Worm (Caenorhabditis elegans) whole organism, L3 larva: Measurements from ENCODE around the gene chil-21.

ENCODE experiments used
- aly-2 ChIP-seq: fragments of 150-350 bp; optimal IDR thresholded peaks from 2 replicates; lab custom pipeline; 2014; ENCODE audit warnings: missing biosample characterization, missing genetic modification characterization
- ama-1 ChIP-seq: fragments of 150-350 bp; optimal IDR thresholded peaks from 2 replicates; lab custom pipeline; 2018
- ceh-16 ChIP-seq: sonication (generic microtip); optimal IDR thresholded peaks from 2 replicates; lab custom pipeline; 2017; ENCODE audit warnings: missing biosample characterization, missing genetic modification characterization
- ceh-82 ChIP-seq: fragments of 150-350 bp; optimal IDR thresholded peaks from 2 replicates; lab custom pipeline; 2014; ENCODE audit warnings: missing biosample characterization, missing genetic modification characterization
- lsy-12 ChIP-seq: sonication (generic microtip); optimal IDR thresholded peaks from 2 replicates; lab custom pipeline; 2016; ENCODE audit warnings: mild to moderate bottlenecking, missing genetic modification characterization, missing compliant biosample characterization
- nhr-11 ChIP-seq: fragments of 150-350 bp; optimal IDR thresholded peaks from 2 replicates; lab custom pipeline; 2014; ENCODE audit warnings: missing biosample characterization, missing genetic modification characterization
- nhr-12 ChIP-seq: fragments of 150-350 bp; optimal IDR thresholded peaks from 2 replicates; lab custom pipeline; 2014; ENCODE audit warnings: missing biosample characterization, missing genetic modification characterization
- nhr-237 ChIP-seq: fragments of 150-350 bp; optimal IDR thresholded peaks from 2 replicates; lab custom pipeline; 2014; ENCODE audit warnings: missing biosample characterization, missing genetic modification characterization
- nhr-28 ChIP-seq: fragments of 150-350 bp; optimal IDR thresholded peaks from 2 replicates; lab custom pipeline; 2014; ENCODE audit warnings: missing biosample characterization, missing genetic modification characterization

- TF ChIP-seq ama-1 (lab: Kevin White, UChicago), result no peak
- no peak for TF ChIP-seq lsy-12 (tag; lab: Kevin White, UChicago)
- no peak for TF ChIP-seq ceh-16 (tag; lab: Kevin White, UChicago)
- no peak for TF ChIP-seq nhr-11
- no peak for TF ChIP-seq nhr-28 (tag; lab: Kevin White, UChicago)
- no peak for TF ChIP-seq nhr-237 (tag; lab: Kevin White, UChicago)
- no peak for TF ChIP-seq ceh-82 (tag; lab: Kevin White, UChicago)
- no peak for TF ChIP-seq aly-2 (tag; lab: Kevin White, UChicago)
- TF ChIP-seq nhr-12, result no peak
Measured at ce11 chrII:9431119-9431518, 30.7 kb downstream of the chil-21 start.
